Worm (Caenorhabditis elegans) whole organism, L1 larva: Measurements from ENCODE around the gene msrp-6.
"Not testable (repeated sequence)": the region's sequence is repeated elsewhere in the genome, so short reads cannot be mapped to it uniquely, and the experiment has no call there.

Source experiments
- F16B12.6 ChIP-seq: fragments of 150-350 bp; optimal IDR thresholded peaks from 2 replicates; lab custom pipeline; 2014; ENCODE audit warnings: missing biosample characterization, missing genetic modification characterization
- ama-1 ChIP-seq: fragments of 150-350 bp; optimal IDR thresholded peaks from 2 replicates; lab custom pipeline; 2014
- blmp-1 ChIP-seq: fragments of 150-350 bp; optimal IDR thresholded peaks from 2 replicates; lab custom pipeline; 2014; ENCODE audit warnings: missing biosample characterization, missing genetic modification characterization
- ceh-63 ChIP-seq: fragments of 200-800 bp; sonication (Bioruptor generic); optimal IDR thresholded peaks from 2 replicates; lab custom pipeline; 2018; ENCODE audit warnings: mild to moderate bottlenecking, missing genetic modification characterization, missing compliant biosample characterization
- ces-1 ChIP-seq: fragments of 150-350 bp; optimal IDR thresholded peaks from 2 replicates; lab custom pipeline; 2014; ENCODE audit warnings: missing biosample characterization, missing genetic modification reagents, missing genetic modification characterization
- dsc-1 ChIP-seq: sonication (generic microtip); optimal IDR thresholded peaks from 2 replicates; lab custom pipeline; 2016; ENCODE audit warnings: mild to moderate bottlenecking, missing genetic modification characterization, missing compliant biosample characterization
- efl-1 ChIP-seq, 4 experiments: fragments of 150-350 bp; optimal IDR thresholded peaks in 3 of 4; peaks in 1 of 4; 1 replicate in 1 of 4; 2 replicates in 3 of 4; lab custom pipeline; 2014; ENCODE audit warnings: missing biosample characterization in 2 of 4, missing genetic modification characterization in 2 of 4, missing genetic modification reagents in 2 of 4
- efl-3 ChIP-seq: fragments of 200-800 bp; sonication (Bioruptor generic); optimal IDR thresholded peaks from 2 replicates; lab custom pipeline; 2018; ENCODE audit warnings: mild to moderate bottlenecking, missing genetic modification characterization, missing compliant biosample characterization
- egl-27 ChIP-seq, 2 experiments: fragments of 150-350 bp in 1 of 2; sonication (generic microtip); optimal IDR thresholded peaks; 3 replicates each; lab custom pipeline; 2017 to 2018; ENCODE audit warnings: missing biosample characterization in 2 of 2, missing genetic modification characterization in 2 of 2, missing genetic modification reagents in 2 of 2
- fkh-10 ChIP-seq: sonication (generic microtip); optimal IDR thresholded peaks from 2 replicates; lab custom pipeline; 2017; ENCODE audit warnings: missing biosample characterization, missing genetic modification reagents, missing genetic modification characterization
- fkh-4 ChIP-seq: sonication (generic microtip); optimal IDR thresholded peaks from 2 replicates; lab custom pipeline; 2016; ENCODE audit warnings: missing compliant biosample characterization, missing genetic modification characterization, borderline replicate concordance
- fkh-8 ChIP-seq: sonication (generic microtip); optimal IDR thresholded peaks from 2 replicates; lab custom pipeline; 2016; ENCODE audit warnings: mild to moderate bottlenecking, missing genetic modification characterization, missing compliant biosample characterization
- hlh-17 ChIP-seq: fragments of 200-800 bp; sonication (Bioruptor generic); optimal IDR thresholded peaks from 2 replicates; lab custom pipeline; 2018; ENCODE audit warnings: missing genetic modification characterization, mild to moderate bottlenecking, missing compliant biosample characterization, moderate library complexity, borderline replicate concordance
- hlh-4 ChIP-seq: sonication (generic microtip); optimal IDR thresholded peaks from 2 replicates; lab custom pipeline; 2016; ENCODE audit warnings: mild to moderate bottlenecking, missing genetic modification characterization, missing compliant biosample characterization
- hpl-2 ChIP-seq: fragments of 150-350 bp; optimal IDR thresholded peaks from 2 replicates; lab custom pipeline; 2014; ENCODE audit warnings: missing biosample characterization, missing genetic modification reagents, missing genetic modification characterization
- isw-1 ChIP-seq: fragments of 200-800 bp; sonication (Bioruptor generic); IDR thresholded peaks from 2 replicates; pipeline ENCODE4 v1.3.6; 2022; ENCODE audit warnings: missing genetic modification characterization, missing compliant biosample characterization
- jun-1 ChIP-seq: fragments of 150-350 bp; optimal IDR thresholded peaks from 2 replicates; lab custom pipeline; 2014; ENCODE audit warnings: missing biosample characterization, missing genetic modification reagents, missing genetic modification characterization
- lin-35 ChIP-seq, 2 experiments: fragments of 150-350 bp; optimal IDR thresholded peaks; 2 replicates each; lab custom pipeline; 2014; ENCODE audit warnings: missing biosample characterization in 2 of 2, missing genetic modification characterization in 2 of 2, missing genetic modification reagents in 2 of 2
- lir-3 ChIP-seq: sonication (generic microtip); optimal IDR thresholded peaks from 2 replicates; lab custom pipeline; 2016; ENCODE audit warnings: mild to moderate bottlenecking, missing genetic modification characterization, moderate library complexity, missing compliant biosample characterization; ENCODE audit not compliant: poor library complexity
- lsy-2 ChIP-seq, 2 experiments: fragments of 150-350 bp; optimal IDR thresholded peaks; 2 replicates each; lab custom pipeline; 2014; ENCODE audit warnings: missing biosample characterization in 2 of 2, missing genetic modification characterization in 2 of 2
- mdl-1 ChIP-seq, 2 experiments: fragments of 150-350 bp; optimal IDR thresholded peaks; 2 replicates each; lab custom pipeline; 2014 to 2017; ENCODE audit warnings: missing biosample characterization in 2 of 2, missing genetic modification characterization in 2 of 2, inconsistent platforms in 1 of 2
- nhr-12 ChIP-seq: sonication (generic microtip); optimal IDR thresholded peaks from 2 replicates; lab custom pipeline; 2017; ENCODE audit warnings: missing biosample characterization, missing genetic modification characterization
- nhr-237 ChIP-seq: fragments of 150-350 bp; optimal IDR thresholded peaks from 2 replicates; lab custom pipeline; 2014; ENCODE audit warnings: missing biosample characterization, missing genetic modification characterization
- nhr-47 ChIP-seq: sonication (generic microtip); optimal IDR thresholded peaks from 2 replicates; lab custom pipeline; 2016; ENCODE audit warnings: mild to moderate bottlenecking, missing genetic modification characterization, moderate library complexity, missing compliant biosample characterization
- rnt-1 ChIP-seq: sonication (generic microtip); optimal IDR thresholded peaks from 2 replicates; lab custom pipeline; 2016; ENCODE audit warnings: mild to moderate bottlenecking, missing genetic modification characterization, moderate library complexity, missing compliant biosample characterization
- tlp-1 ChIP-seq: fragments of 150-350 bp; optimal IDR thresholded peaks from 2 replicates; lab custom pipeline; 2014; ENCODE audit warnings: missing biosample characterization, missing genetic modification characterization
- vab-15 ChIP-seq: sonication (generic microtip); optimal IDR thresholded peaks from 2 replicates; lab custom pipeline; 2017; ENCODE audit warnings: missing genotype, mild to moderate bottlenecking, missing genetic modification characterization, missing compliant biosample characterization
- zag-1 ChIP-seq: fragments of 150-350 bp; optimal IDR thresholded peaks from 2 replicates; lab custom pipeline; 2014; ENCODE audit warnings: missing biosample characterization, missing genetic modification characterization
- ztf-11 ChIP-seq, 2 experiments: sonication (generic microtip); optimal IDR thresholded peaks; 2 replicates each; lab custom pipeline; 2016 to 2017; ENCODE audit warnings: missing genetic modification characterization in 2 of 2, missing biosample characterization in 1 of 2, missing compliant biosample characterization in 1 of 2
- ztf-4 ChIP-seq: fragments of 150-350 bp; optimal IDR thresholded peaks from 2 replicates; lab custom pipeline; 2014; ENCODE audit warnings: missing biosample characterization, missing genetic modification characterization

Gene msrp-6

ce11 chrII:2649015-2649414, 29.8 kb downstream of the msrp-6 start (continued):
- TF ChIP-seq efl-3 (no peak), blmp-1 (no peak), nhr-47 (tag; lab: Kevin White, UChicago) (peak; percentile 33), rnt-1 (tag; lab: Kevin White, UChicago) (peak; percentile 48), nhr-237 (tag; lab: Kevin White, UChicago) (no peak), hlh-4 (tag; lab: Kevin White, UChicago) (no peak), ces-1 (no peak), ztf-4 (tag; lab: Kevin White, UChicago) (no peak), fkh-10 (GFP tag; lab: Kevin White, UChicago) (no peak), efl-1 (optimal IDR thresholded peaks at IDR 0.05; lab: Kevin White, UChicago) (peak; percentile 50 to 61), efl-1 (GFP tag; optimal IDR thresholded peaks at IDR 0.05 in 1 of 2; lab: Kevin White, UChicago) (peak; percentile 34 to 67), zag-1 (no peak)

ce11 chrII:2649539-2649938, 30.3 kb downstream of the msrp-6 start, which contains the start of the genes F22E5.13 and F22E5.6:
F22E5.13 (minus strand) TSS chrII:2649639.
F22E5.6 (plus strand) TSS chrII:2649835.
- no peak for TF ChIP-seq efl-1 (optimal IDR thresholded peaks at IDR 0.05; lab: Kevin White, UChicago)
- no peak for TF ChIP-seq efl-1 (GFP tag; optimal IDR thresholded peaks at IDR 0.05 in 1 of 2; lab: Kevin White, UChicago)
- no peak for TF ChIP-seq nhr-12 (tag; lab: Kevin White, UChicago)
- no peak for TF ChIP-seq zag-1
- no peak for TF ChIP-seq blmp-1
- TF ChIP-seq lsy-2 (tag; optimal IDR thresholded peaks at IDR 0.05; lab: Kevin White, UChicago) = no peak
- no peak for TF ChIP-seq nhr-47 (tag; lab: Kevin White, UChicago)
- no peak for TF ChIP-seq isw-1 (GFP tag; lab: Robert Waterston, UW)
- no peak for TF ChIP-seq lir-3 (tag; lab: Kevin White, UChicago)
- no peak for TF ChIP-seq egl-27 (tag; optimal IDR thresholded peaks at IDR 0.05; lab: Kevin White, UChicago)
- no peak for TF ChIP-seq hlh-17
- TF ChIP-seq F16B12.6 (tag; lab: Kevin White, UChicago) = no peak
- TF ChIP-seq fkh-4 (tag; lab: Kevin White, UChicago) = no peak
- no peak for TF ChIP-seq vab-15 (tag; lab: Kevin White, UChicago)
- no peak for TF ChIP-seq ceh-63 (GFP tag; lab: Kevin White, UChicago)
- TF ChIP-seq ces-1 = no peak

- TF ChIP-seq ztf-11 (tag; optimal IDR thresholded peaks at IDR 0.05; lab: Kevin White, UChicago) (no peak), lsy-2 (tag; optimal IDR thresholded peaks at IDR 0.05; lab: Kevin White, UChicago) (no peak)
Observed at ce11 chrII:2656606-2657005, 37.4 kb downstream of the msrp-6 start, which contains the start of gene sri-47. sri-47 (plus strand) TSS chrII:2656906.

ce11 chrII:2659364-2659763, 40.1 kb downstream of the msrp-6 start, which contains the start of gene gcy-21:
gcy-21 (plus strand) TSS chrII:2659664.
- TF ChIP-seq efl-1 (optimal IDR thresholded peaks at IDR 0.05; lab: Kevin White, UChicago) (no peak), efl-1 (GFP tag; optimal IDR thresholded peaks at IDR 0.05 in 1 of 2; lab: Kevin White, UChicago) (peak in 1 of 2 experiments; percentile 13), mdl-1 (tag; optimal IDR thresholded peaks at IDR 0.05; lab: Kevin White, UChicago) (no peak), nhr-47 (tag; lab: Kevin White, UChicago) (no peak), fkh-8 (peak; percentile 7)

ce11 chrII:2665081-2665480, 45.8 kb downstream of the msrp-6 start, which contains the start of gene F22E5.2:
F22E5.2 (plus strand) TSS chrII:2665381.
- not testable (repeated sequence) for TF ChIP-seq dsc-1 (tag; lab: Kevin White, UChicago); fkh-4 (tag; lab: Kevin White, UChicago); ama-1

ce11 chrII:2665606-2666005, 46.4 kb downstream of the msrp-6 start, which contains the start of gene F22E5.22:
F22E5.22 (plus strand) TSS chrII:2665906.
- TF ChIP-seq lin-35 (GFP tag; optimal IDR thresholded peaks at IDR 0.05; lab: Kevin White, UChicago) (no peak), tlp-1 (no peak), jun-1 (tag; lab: Kevin White, UChicago) (no peak), hpl-2 (GFP tag; lab: Kevin White, UChicago) (no peak)
